Worm (Caenorhabditis elegans) whole organism, L1 larva: ENCODE measurements around the gene R13A1.3.
A peak's percentile ranks its signal among the peaks of the same experiment; 100 is the strongest.

ENCODE experiments used
- C16A3.4 ChIP-seq: fragments of 150-350 bp; optimal IDR thresholded peaks from 2 replicates; lab custom pipeline; 2014; ENCODE audit warnings: missing biosample characterization, missing genetic modification characterization
- C34B4.2 ChIP-seq: sonication (generic microtip); optimal IDR thresholded peaks from 2 replicates; lab custom pipeline; 2017; ENCODE audit warnings: mild to moderate bottlenecking, missing genetic modification characterization, missing compliant biosample characterization
- F16B12.6 ChIP-seq: fragments of 150-350 bp; optimal IDR thresholded peaks from 2 replicates; lab custom pipeline; 2014; ENCODE audit warnings: missing biosample characterization, missing genetic modification characterization
- Y116A8C.19 ChIP-seq: sonication (generic microtip); optimal IDR thresholded peaks from 2 replicates; lab custom pipeline; 2016; ENCODE audit warnings: missing compliant biosample characterization, missing genetic modification characterization, borderline replicate concordance
- blmp-1 ChIP-seq: fragments of 150-350 bp; optimal IDR thresholded peaks from 2 replicates; lab custom pipeline; 2014; ENCODE audit warnings: missing biosample characterization, missing genetic modification characterization
- ceh-82 ChIP-seq, 3 experiments: fragments of 150-350 bp in 1 of 3; sonication (generic microtip) in 2 of 3; optimal IDR thresholded peaks; 2 replicates each; lab custom pipeline; 2014 to 2017; ENCODE audit warnings: missing biosample characterization in 3 of 3, missing genetic modification characterization in 3 of 3
- dpl-1 ChIP-seq, 3 experiments: fragments of 150-350 bp in 2 of 3; sonication (generic microtip) in 1 of 3; optimal IDR thresholded peaks; 2 replicates each; lab custom pipeline; 2014 to 2017; ENCODE audit warnings: missing biosample characterization in 3 of 3, missing genetic modification characterization in 3 of 3, missing genetic modification reagents in 3 of 3
- dsc-1 ChIP-seq: sonication (generic microtip); optimal IDR thresholded peaks from 2 replicates; lab custom pipeline; 2016; ENCODE audit warnings: mild to moderate bottlenecking, missing genetic modification characterization, missing compliant biosample characterization
- efl-1 ChIP-seq, 4 experiments: fragments of 150-350 bp; optimal IDR thresholded peaks in 3 of 4; peaks in 1 of 4; 1 replicate in 1 of 4; 2 replicates in 3 of 4; lab custom pipeline; 2014; ENCODE audit warnings: missing biosample characterization in 2 of 4, missing genetic modification characterization in 2 of 4, missing genetic modification reagents in 2 of 4
- elt-3 ChIP-seq, 6 experiments: fragments of 150-350 bp in 1 of 6; sonication (generic microtip); optimal IDR thresholded peaks; 2 replicates each; lab custom pipeline; 2017 to 2018; ENCODE audit warnings: missing biosample characterization in 6 of 6, missing genetic modification characterization in 6 of 6, inconsistent platforms in 1 of 6
- ets-5 ChIP-seq: fragments of 200-800 bp; sonication (Bioruptor generic); IDR thresholded peaks from 2 replicates; pipeline ENCODE4 v1.3.6; 2022; ENCODE audit warnings: missing genetic modification characterization, missing compliant biosample characterization
- fkh-10 ChIP-seq: sonication (generic microtip); optimal IDR thresholded peaks from 2 replicates; lab custom pipeline; 2017; ENCODE audit warnings: missing biosample characterization, missing genetic modification reagents, missing genetic modification characterization
- fkh-8 ChIP-seq: sonication (generic microtip); optimal IDR thresholded peaks from 2 replicates; lab custom pipeline; 2016; ENCODE audit warnings: mild to moderate bottlenecking, missing genetic modification characterization, missing compliant biosample characterization
- grh-1 ChIP-seq: fragments of 200-800 bp; sonication (Bioruptor generic); IDR thresholded peaks from 2 replicates; pipeline ENCODE4 v1.3.6; 2022; ENCODE audit warnings: missing genetic modification reagents, missing genetic modification characterization, missing compliant biosample characterization
- hlh-17 ChIP-seq: fragments of 200-800 bp; sonication (Bioruptor generic); optimal IDR thresholded peaks from 2 replicates; lab custom pipeline; 2018; ENCODE audit warnings: missing genetic modification characterization, mild to moderate bottlenecking, missing compliant biosample characterization, moderate library complexity, borderline replicate concordance
- isw-1 ChIP-seq: fragments of 200-800 bp; sonication (Bioruptor generic); IDR thresholded peaks from 2 replicates; pipeline ENCODE4 v1.3.6; 2022; ENCODE audit warnings: missing genetic modification characterization, missing compliant biosample characterization
- lin-13 ChIP-seq: fragments of 150-350 bp; optimal IDR thresholded peaks from 2 replicates; lab custom pipeline; 2014; ENCODE audit warnings: missing biosample characterization, missing genetic modification reagents, missing genetic modification characterization
- lin-15B ChIP-seq: fragments of 150-350 bp; sonication (generic microtip); optimal IDR thresholded peaks from 3 replicates; lab custom pipeline; 2014; ENCODE audit warnings: missing biosample characterization, missing genetic modification characterization
- lin-35 ChIP-seq, 2 experiments: fragments of 150-350 bp; optimal IDR thresholded peaks; 2 replicates each; lab custom pipeline; 2014; ENCODE audit warnings: missing biosample characterization in 2 of 2, missing genetic modification characterization in 2 of 2, missing genetic modification reagents in 2 of 2
- lir-3 ChIP-seq: sonication (generic microtip); optimal IDR thresholded peaks from 2 replicates; lab custom pipeline; 2016; ENCODE audit warnings: mild to moderate bottlenecking, missing genetic modification characterization, moderate library complexity, missing compliant biosample characterization; ENCODE audit not compliant: poor library complexity
- lsy-2 ChIP-seq, 2 experiments: fragments of 150-350 bp; optimal IDR thresholded peaks; 2 replicates each; lab custom pipeline; 2014; ENCODE audit warnings: missing biosample characterization in 2 of 2, missing genetic modification characterization in 2 of 2
- mdl-1 ChIP-seq, 2 experiments: fragments of 150-350 bp; optimal IDR thresholded peaks; 2 replicates each; lab custom pipeline; 2014 to 2017; ENCODE audit warnings: missing biosample characterization in 2 of 2, missing genetic modification characterization in 2 of 2, inconsistent platforms in 1 of 2
- mep-1 ChIP-seq: fragments of 150-350 bp; optimal IDR thresholded peaks from 2 replicates; lab custom pipeline; 2014; ENCODE audit warnings: missing biosample characterization, missing genetic modification characterization
- nhr-19 ChIP-seq: fragments of 200-800 bp; sonication (Bioruptor generic); conservative IDR thresholded peaks from 2 replicates; pipeline ENCODE4 v1.3.6; 2022; ENCODE audit warnings: missing genetic modification characterization, missing compliant biosample characterization
- nhr-20 ChIP-seq: sonication (generic microtip); optimal IDR thresholded peaks from 2 replicates; lab custom pipeline; 2016; ENCODE audit warnings: mild to moderate bottlenecking, missing genetic modification characterization, missing compliant biosample characterization
- nhr-47 ChIP-seq: sonication (generic microtip); optimal IDR thresholded peaks from 2 replicates; lab custom pipeline; 2016; ENCODE audit warnings: mild to moderate bottlenecking, missing genetic modification characterization, moderate library complexity, missing compliant biosample characterization
- nhr-71 ChIP-seq: sonication (generic microtip); optimal IDR thresholded peaks from 2 replicates; lab custom pipeline; 2016; ENCODE audit warnings: mild to moderate bottlenecking, missing genetic modification characterization, moderate library complexity, missing compliant biosample characterization
- nhr-76 ChIP-seq: sonication (generic microtip); optimal IDR thresholded peaks from 2 replicates; lab custom pipeline; 2017; ENCODE audit warnings: missing biosample characterization, missing genetic modification characterization
- nhr-85 ChIP-seq: sonication (generic microtip); peaks from one replicate; lab custom pipeline; 2016; ENCODE audit warnings: missing genetic modification characterization, inconsistent platforms, missing compliant biosample characterization
- nhr-90 ChIP-seq: sonication (generic microtip); optimal IDR thresholded peaks from 2 replicates; lab custom pipeline; 2016; ENCODE audit warnings: mild to moderate bottlenecking, missing genetic modification characterization, missing compliant biosample characterization; ENCODE audit not compliant: poor library complexity
- pax-3 ChIP-seq: fragments of 200-800 bp; sonication (Bioruptor generic); optimal IDR thresholded peaks from 2 replicates; lab custom pipeline; 2018; ENCODE audit warnings: mild to moderate bottlenecking, missing genetic modification characterization, moderate library complexity, missing compliant biosample characterization
- rnt-1 ChIP-seq: sonication (generic microtip); optimal IDR thresholded peaks from 2 replicates; lab custom pipeline; 2016; ENCODE audit warnings: mild to moderate bottlenecking, missing genetic modification characterization, moderate library complexity, missing compliant biosample characterization
- skn-1 ChIP-seq: fragments of 150-350 bp; optimal IDR thresholded peaks from 2 replicates; lab custom pipeline; 2014; ENCODE audit warnings: missing biosample characterization, missing genetic modification characterization
- snu-23 ChIP-seq: sonication (generic microtip); optimal IDR thresholded peaks from 2 replicates; lab custom pipeline; 2016; ENCODE audit warnings: missing genetic modification characterization, missing compliant biosample characterization
- sox-4 ChIP-seq: sonication (generic microtip); optimal IDR thresholded peaks from 2 replicates; lab custom pipeline; 2016; ENCODE audit warnings: missing genetic modification characterization, missing compliant biosample characterization
- sptf-1 ChIP-seq: fragments of 150-350 bp; optimal IDR thresholded peaks from 2 replicates; lab custom pipeline; 2014; ENCODE audit warnings: missing biosample characterization, missing genetic modification characterization
- swsn-7 ChIP-seq: sonication (generic microtip); optimal IDR thresholded peaks from 2 replicates; lab custom pipeline; 2016; ENCODE audit warnings: missing genetic modification characterization, missing compliant biosample characterization
- tbx-2 ChIP-seq: sonication (generic microtip); optimal IDR thresholded peaks from 2 replicates; lab custom pipeline; 2016; ENCODE audit warnings: missing genetic modification characterization, missing compliant biosample characterization
- unc-30 ChIP-seq: sonication (generic microtip); optimal IDR thresholded peaks from 2 replicates; lab custom pipeline; 2017; ENCODE audit warnings: missing biosample characterization, missing genetic modification characterization
- unc-98 ChIP-seq: fragments of 200-800 bp; sonication (Bioruptor generic); IDR thresholded peaks from 2 replicates; pipeline ENCODE4 v1.3.6; 2022; ENCODE audit warnings: missing genetic modification characterization, missing compliant biosample characterization
- zip-4 ChIP-seq: fragments of 200-800 bp; sonication (Bioruptor generic); optimal IDR thresholded peaks from 2 replicates; lab custom pipeline; 2018; ENCODE audit warnings: mild to moderate bottlenecking, missing genetic modification characterization, moderate library complexity, missing compliant biosample characterization

Gene R13A1.3

DNA sequence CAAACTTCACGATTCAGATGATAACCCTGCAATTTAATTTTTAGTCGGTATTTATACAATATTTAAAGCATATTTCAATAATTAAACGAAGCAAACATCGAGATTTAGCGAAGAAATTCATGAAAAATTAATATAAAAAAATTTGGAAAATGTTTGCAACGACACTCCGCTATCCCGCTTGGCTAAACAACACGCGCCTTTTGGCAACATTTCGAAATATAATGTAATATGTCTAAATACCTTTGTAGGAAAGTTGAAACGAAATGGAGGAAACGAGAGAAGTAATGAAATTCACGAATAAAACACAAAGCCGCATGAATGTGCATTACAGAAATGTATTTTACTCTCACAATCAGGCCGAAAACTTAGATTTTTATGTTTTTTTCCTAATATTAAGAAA is 38.1 kb upstream of the R13A1.3 start, which contains the start of gene rpc-1:
Gene rpc-1, minus strand, starts transcription at position 26 of the 400 bp plus-strand sequence.
- peak; percentile 58 for TF ChIP-seq skn-1 (tag; lab: Kevin White, UChicago)
- TF ChIP-seq lsy-2 (tag; optimal IDR thresholded peaks at IDR 0.05; lab: Kevin White, UChicago) = peak; percentile 22 to 75
- peak; percentile 5 for TF ChIP-seq nhr-90 (tag; lab: Kevin White, UChicago)
- peak in 1 of 6 experiments; percentile 3 for TF ChIP-seq elt-3 (tag; optimal IDR thresholded peaks at IDR 0.05; lab: Kevin White, UChicago)
- TF ChIP-seq swsn-7 (tag; lab: Kevin White, UChicago) = peak; percentile 4
- peak; percentile 59 for TF ChIP-seq mep-1
- no peak for TF ChIP-seq grh-1
- TF ChIP-seq snu-23 (GFP tag; lab: Kevin White, UChicago) = peak; percentile 30
- no peak for TF ChIP-seq hlh-17 (GFP tag; lab: Kevin White, UChicago)
- TF ChIP-seq nhr-71 (tag; lab: Kevin White, UChicago) = peak; percentile 42
- peak; percentile 46 for TF ChIP-seq nhr-47 (tag; lab: Kevin White, UChicago)
- peak; percentile 50 to 79 for TF ChIP-seq efl-1 (optimal IDR thresholded peaks at IDR 0.05; lab: Kevin White, UChicago)
- TF ChIP-seq efl-1 (GFP tag; optimal IDR thresholded peaks at IDR 0.05 in 1 of 2; lab: Kevin White, UChicago) = peak; percentile 74 to 98
- no peak for TF ChIP-seq nhr-19 (GFP tag; lab: Robert Waterston, UW)
- TF ChIP-seq pax-3 (tag; lab: Kevin White, UChicago) = no peak
- no peak for TF ChIP-seq unc-30 (tag; lab: Kevin White, UChicago)
- peak; percentile 39 for TF ChIP-seq nhr-20 (tag; lab: Kevin White, UChicago)
- TF ChIP-seq lin-15B = peak; percentile 42
- TF ChIP-seq F16B12.6 = peak; percentile 47
- peak; percentile 9 for TF ChIP-seq rnt-1
- no peak for TF ChIP-seq nhr-76 (tag; lab: Kevin White, UChicago)
- TF ChIP-seq dpl-1 (GFP tag; optimal IDR thresholded peaks at IDR 0.05; lab: Kevin White, UChicago) = peak; percentile 55 to 80 (median 76)
- no peak for TF ChIP-seq lin-13 (GFP tag; lab: Kevin White, UChicago)
- peak; percentile 22 for TF ChIP-seq tbx-2 (tag; lab: Kevin White, UChicago)
- peak; percentile 47 to 90 for TF ChIP-seq lin-35 (GFP tag; optimal IDR thresholded peaks at IDR 0.05; lab: Kevin White, UChicago)
- no peak for TF ChIP-seq dsc-1 (tag; lab: Kevin White, UChicago)
- no peak for TF ChIP-seq C34B4.2 (tag; lab: Kevin White, UChicago)
- TF ChIP-seq fkh-10 (GFP tag; lab: Kevin White, UChicago) = no peak
- no peak for TF ChIP-seq sptf-1
- peak; percentile 40 for TF ChIP-seq blmp-1 (tag; lab: Kevin White, UChicago)
- TF ChIP-seq ceh-82 (tag; optimal IDR thresholded peaks at IDR 0.05; lab: Kevin White, UChicago) = peak; percentile 8 to 43 (median 39)
- peak; percentile 12 for TF ChIP-seq C16A3.4 (tag; lab: Kevin White, UChicago)

DNA sequence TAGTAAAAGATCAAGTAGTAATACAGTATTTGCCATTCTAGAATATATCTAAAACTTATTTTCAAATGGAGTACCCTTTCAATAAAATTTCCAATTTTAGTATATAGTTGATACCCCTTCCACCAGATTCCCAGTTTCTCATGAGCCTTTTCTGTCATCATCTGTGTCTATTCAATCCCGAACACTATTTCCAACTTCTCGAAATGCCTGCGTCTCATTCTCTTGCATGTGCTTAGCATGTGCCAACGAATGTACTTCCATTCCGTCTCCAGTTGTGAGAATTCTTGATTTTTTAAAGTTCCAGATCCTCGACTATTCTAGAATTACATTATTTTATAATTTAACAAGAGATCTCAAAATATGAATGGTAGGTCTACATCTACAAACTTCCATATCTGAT is 37.2 kb upstream of the R13A1.3 start, which contains the start of gene C42D4.18:
Gene C42D4.18, plus strand, starts transcription at position 231 of the 400 bp plus-strand sequence.
- TF ChIP-seq isw-1 (GFP tag; lab: Robert Waterston, UW) (peak; percentile 24), Y116A8C.19 (tag; lab: Kevin White, UChicago) (no peak), mep-1 (peak; percentile 53), ceh-82 (tag; optimal IDR thresholded peaks at IDR 0.05; lab: Kevin White, UChicago) (peak in 1 of 3 experiments; percentile 31), unc-98 (GFP tag; lab: Robert Waterston, UW) (no peak), zip-4 (GFP tag; lab: Kevin White, UChicago) (no peak), nhr-71 (tag; lab: Kevin White, UChicago) (peak; percentile 57), fkh-8 (peak; percentile 37), lsy-2 (tag; optimal IDR thresholded peaks at IDR 0.05; lab: Kevin White, UChicago) (peak; percentile 36 to 44), lir-3 (tag; lab: Kevin White, UChicago) (peak; percentile 7), swsn-7 (tag; lab: Kevin White, UChicago) (peak; percentile 25), dpl-1 (GFP tag; optimal IDR thresholded peaks at IDR 0.05; lab: Kevin White, UChicago) (peak; percentile 8 to 27 (median 13)), dsc-1 (tag; lab: Kevin White, UChicago) (peak; percentile 42), efl-1 (optimal IDR thresholded peaks at IDR 0.05; lab: Kevin White, UChicago) (peak; percentile 65 to 73), efl-1 (GFP tag; optimal IDR thresholded peaks at IDR 0.05 in 1 of 2; lab: Kevin White, UChicago) (peak in 1 of 2 experiments; percentile 82), F16B12.6 (peak; percentile 16), nhr-19 (GFP tag; lab: Robert Waterston, UW) (no peak), tbx-2 (tag; lab: Kevin White, UChicago) (no peak), ets-5 (GFP tag; lab: Robert Waterston, UW) (no peak), nhr-47 (tag; lab: Kevin White, UChicago) (peak; percentile 38), snu-23 (GFP tag; lab: Kevin White, UChicago) (peak; percentile 50), rnt-1 (peak; percentile 38), sox-4 (no peak), nhr-85 (tag; lab: Kevin White, UChicago) (peak; percentile 44), mdl-1 (tag; optimal IDR thresholded peaks at IDR 0.05; lab: Kevin White, UChicago) (peak in 1 of 2 experiments; percentile 29), blmp-1 (tag; lab: Kevin White, UChicago) (no peak)
